Worm (Caenorhabditis elegans) whole organism, L4 larva: ENCODE data around the gene ZK666.15.
A peak's percentile ranks its signal among the peaks of the same experiment; 100 is the strongest.

ENCODE experiments used
- D1046.2 ChIP-seq: fragments of 200-800 bp; sonication (Bioruptor generic); IDR thresholded peaks from 2 replicates; pipeline ENCODE4 v1.3.6; 2022; ENCODE audit warnings: missing genetic modification characterization, missing compliant biosample characterization
- F49E8.2 ChIP-seq: sonication (generic microtip); optimal IDR thresholded peaks from 2 replicates; lab custom pipeline; 2016; ENCODE audit warnings: missing compliant biosample characterization, mild to moderate bottlenecking, missing genetic modification characterization, borderline replicate concordance
- T26A8.4 ChIP-seq: fragments of 200-800 bp; sonication (Bioruptor generic); IDR thresholded peaks from 2 replicates; pipeline ENCODE4 v1.3.6; 2022; ENCODE audit warnings: missing genetic modification characterization, missing compliant biosample characterization
- Y48G9A.11 ChIP-seq: fragments of 200-800 bp; sonication (Bioruptor generic); IDR thresholded peaks from 2 replicates; pipeline ENCODE4 v1.3.6; 2022; ENCODE audit warnings: missing genetic modification reagents, missing genetic modification characterization, missing compliant biosample characterization
- aha-1 ChIP-seq: fragments of 150-350 bp; peaks from one replicate; lab custom pipeline; 2014; ENCODE audit warnings: missing biosample characterization, missing genetic modification characterization
- aly-2 ChIP-seq: sonication (generic microtip); optimal IDR thresholded peaks from 2 replicates; lab custom pipeline; 2018; ENCODE audit warnings: missing biosample characterization, missing genetic modification characterization
- ceh-20 ChIP-seq: fragments of 200-800 bp; sonication (Bioruptor generic); IDR thresholded peaks from 2 replicates; pipeline ENCODE4 v1.3.6; 2022; ENCODE audit warnings: missing genetic modification reagents, missing genetic modification characterization, missing compliant biosample characterization
- ceh-82 ChIP-seq: sonication (generic microtip); optimal IDR thresholded peaks from 2 replicates; lab custom pipeline; 2017; ENCODE audit warnings: missing biosample characterization, missing genetic modification characterization
- ces-1 ChIP-seq: fragments of 150-350 bp; sonication (generic microtip); optimal IDR thresholded peaks from 4 replicates; lab custom pipeline; 2014; ENCODE audit warnings: missing biosample characterization, missing genetic modification reagents, missing genetic modification characterization
- daf-12 ChIP-seq: fragments of 150-350 bp; optimal IDR thresholded peaks from 2 replicates; lab custom pipeline; 2014; ENCODE audit warnings: missing biosample characterization, missing genetic modification reagents, missing genetic modification characterization
- daf-16 ChIP-seq, 3 experiments: sonication (generic microtip); optimal IDR thresholded peaks; 2 replicates each; lab custom pipeline; 2016 to 2017; ENCODE audit warnings: missing genetic modification characterization in 3 of 3, missing genetic modification reagents in 3 of 3, mild to moderate bottlenecking in 2 of 3, missing compliant biosample characterization in 2 of 3, missing biosample characterization in 1 of 3, moderate library complexity in 1 of 3
- daf-8 ChIP-seq: fragments of 200-800 bp; sonication (Bioruptor generic); IDR thresholded peaks from 2 replicates; pipeline ENCODE4 v1.3.6; 2022; ENCODE audit warnings: missing genetic modification characterization, missing compliant biosample characterization
- dmd-6 ChIP-seq: fragments of 200-800 bp; sonication (Bioruptor generic); IDR thresholded peaks from 2 replicates; pipeline ENCODE4 v1.3.6; 2022; ENCODE audit warnings: missing genetic modification reagents, missing genetic modification characterization, missing compliant biosample characterization
- dmd-8 ChIP-seq: fragments of 200-800 bp; sonication (Bioruptor generic); IDR thresholded peaks from 2 replicates; pipeline ENCODE4 v1.3.6; 2022; ENCODE audit warnings: missing genetic modification characterization, missing compliant biosample characterization
- dmd-9 ChIP-seq: fragments of 200-800 bp; sonication (Bioruptor generic); IDR thresholded peaks from 2 replicates; pipeline ENCODE4 v1.3.6; 2022; ENCODE audit warnings: missing genetic modification reagents, missing genetic modification characterization, missing compliant biosample characterization
- duxl-1 ChIP-seq: sonication (generic microtip); optimal IDR thresholded peaks from 2 replicates; lab custom pipeline; 2016; ENCODE audit warnings: mild to moderate bottlenecking, missing genetic modification characterization, moderate library complexity, missing compliant biosample characterization; ENCODE audit not compliant: poor library complexity
- fkh-10 ChIP-seq: fragments of 150-350 bp; optimal IDR thresholded peaks from 2 replicates; lab custom pipeline; 2014; ENCODE audit warnings: missing biosample characterization, missing genetic modification reagents, missing genetic modification characterization
- gei-8 ChIP-seq: fragments of 200-800 bp; sonication (Bioruptor generic); optimal IDR thresholded peaks from 2 replicates; lab custom pipeline; 2018; ENCODE audit warnings: mild to moderate bottlenecking, missing genetic modification characterization, missing compliant biosample characterization
- hif-1 ChIP-seq, 2 experiments: sonication (generic microtip); optimal IDR thresholded peaks; 2 replicates each; lab custom pipeline; 2016 to 2017; ENCODE audit warnings: missing compliant biosample characterization in 2 of 2, missing genetic modification characterization in 2 of 2, missing genetic modification reagents in 2 of 2, missing genotype in 2 of 2, mild to moderate bottlenecking in 1 of 2
- hlh-11 ChIP-seq: fragments of 200-800 bp; sonication (Bioruptor generic); optimal IDR thresholded peaks from 2 replicates; lab custom pipeline; 2018; ENCODE audit warnings: mild to moderate bottlenecking, missing genetic modification characterization, missing compliant biosample characterization
- hlh-30 ChIP-seq: sonication (generic microtip); optimal IDR thresholded peaks from 2 replicates; lab custom pipeline; 2017; ENCODE audit warnings: antibody characterized with exemption, mild to moderate bottlenecking, missing genetic modification characterization, missing compliant biosample characterization; ENCODE audit not compliant: insufficient read depth
- hmg-1.1 ChIP-seq: fragments of 200-800 bp; sonication (Bioruptor generic); IDR thresholded peaks from 2 replicates; pipeline ENCODE4 v1.3.6; 2022; ENCODE audit warnings: missing genetic modification reagents, missing genetic modification characterization, missing compliant biosample characterization
- lin-39 ChIP-seq: fragments of 150-350 bp; optimal IDR thresholded peaks from 2 replicates; lab custom pipeline; 2014; ENCODE audit warnings: missing biosample characterization, missing genetic modification reagents, missing genetic modification characterization
- lsy-2 ChIP-seq, 2 experiments: fragments of 150-350 bp in 1 of 2; sonication (generic microtip) in 1 of 2; optimal IDR thresholded peaks; 2 replicates each; lab custom pipeline; 2014 to 2017; ENCODE audit warnings: missing biosample characterization in 2 of 2, missing genetic modification characterization in 2 of 2
- mdl-1 ChIP-seq, 2 experiments: fragments of 150-350 bp in 1 of 2; sonication (generic microtip) in 1 of 2; optimal IDR thresholded peaks; 2 replicates each; lab custom pipeline; 2014 to 2017; ENCODE audit warnings: missing biosample characterization in 2 of 2, missing genetic modification characterization in 2 of 2
- mep-1 ChIP-seq: fragments of 150-350 bp; sonication (generic microtip); optimal IDR thresholded peaks from 3 replicates; lab custom pipeline; 2014; ENCODE audit warnings: missing biosample characterization, missing genetic modification characterization
- mes-2 ChIP-seq: sonication (generic microtip); optimal IDR thresholded peaks from 2 replicates; lab custom pipeline; 2016; ENCODE audit warnings: missing genotype, mild to moderate bottlenecking, missing genetic modification characterization, missing compliant biosample characterization; ENCODE audit not compliant: poor library complexity, severe bottlenecking
- mxl-3 ChIP-seq: fragments of 200-800 bp; sonication (Bioruptor generic); optimal IDR thresholded peaks from 2 replicates; lab custom pipeline; 2018; ENCODE audit warnings: mild to moderate bottlenecking, missing genetic modification characterization, missing compliant biosample characterization
- nhr-10 ChIP-seq: fragments of 150-350 bp; optimal IDR thresholded peaks from 2 replicates; lab custom pipeline; 2014; ENCODE audit warnings: missing biosample characterization, missing genetic modification characterization
- nhr-102 ChIP-seq: sonication (generic microtip); optimal IDR thresholded peaks from 2 replicates; lab custom pipeline; 2016; ENCODE audit warnings: mild to moderate bottlenecking, missing genetic modification characterization, moderate library complexity, missing compliant biosample characterization
- nhr-11 ChIP-seq: fragments of 150-350 bp; optimal IDR thresholded peaks from 2 replicates; lab custom pipeline; 2014; ENCODE audit warnings: missing biosample characterization, missing genetic modification characterization
- nhr-25 ChIP-seq: sonication (generic microtip); optimal IDR thresholded peaks from 2 replicates; lab custom pipeline; 2017; ENCODE audit warnings: missing genetic modification characterization, mild to moderate bottlenecking, missing compliant biosample characterization, antibody characterized with exemption, moderate library complexity, borderline replicate concordance; ENCODE audit not compliant: insufficient read depth
- nhr-28 ChIP-seq: fragments of 150-350 bp; optimal IDR thresholded peaks from 2 replicates; lab custom pipeline; 2014; ENCODE audit warnings: missing biosample characterization, missing genetic modification characterization
- nhr-41 ChIP-seq: fragments of 200-800 bp; sonication (Bioruptor generic); IDR thresholded peaks from 2 replicates; pipeline ENCODE4 v1.3.6; 2022; ENCODE audit warnings: missing genetic modification reagents, missing genetic modification characterization, missing compliant biosample characterization
- nhr-42 ChIP-seq: fragments of 200-800 bp; sonication (Bioruptor generic); IDR thresholded peaks from 2 replicates; pipeline ENCODE4 v1.3.6; 2022; ENCODE audit warnings: missing genetic modification characterization, missing compliant biosample characterization
- nhr-48 ChIP-seq: sonication (generic microtip); optimal IDR thresholded peaks from 2 replicates; lab custom pipeline; 2016; ENCODE audit warnings: mild to moderate bottlenecking, missing genetic modification characterization, missing compliant biosample characterization
- nhr-6 ChIP-seq: fragments of 150-350 bp; optimal IDR thresholded peaks from 2 replicates; lab custom pipeline; 2014; ENCODE audit warnings: missing biosample characterization, missing genetic modification characterization
- nhr-77 ChIP-seq: fragments of 150-350 bp; optimal IDR thresholded peaks from 2 replicates; lab custom pipeline; 2014; ENCODE audit warnings: missing biosample characterization, missing genetic modification characterization
- pha-4 ChIP-seq, 2 experiments: fragments of 150-350 bp in 1 of 2; fragments of 200-800 bp in 1 of 2; sonication (Bioruptor generic) in 1 of 2; IDR thresholded peaks in 1 of 2; optimal IDR thresholded peaks in 1 of 2; 2 replicates each; pipeline versions ENCODE4 v1.3.6 to Lab custom; 2014 to 2022; ENCODE audit warnings: missing genetic modification characterization in 2 of 2, missing genetic modification reagents in 2 of 2, missing biosample characterization in 1 of 2, missing compliant biosample characterization in 1 of 2
- php-3 ChIP-seq: fragments of 200-800 bp; sonication (Bioruptor generic); IDR thresholded peaks from 2 replicates; pipeline ENCODE4 v1.3.6; 2022; ENCODE audit warnings: missing genetic modification reagents, missing genetic modification characterization, missing compliant biosample characterization
- rbr-2 ChIP-seq: sonication (generic microtip); optimal IDR thresholded peaks from 2 replicates; lab custom pipeline; 2016; ENCODE audit warnings: missing genotype, missing genetic modification characterization, missing compliant biosample characterization
- sdz-12 ChIP-seq: fragments of 200-800 bp; sonication (Bioruptor generic); optimal IDR thresholded peaks from 2 replicates; lab custom pipeline; 2018; ENCODE audit warnings: mild to moderate bottlenecking, missing genetic modification characterization, missing compliant biosample characterization
- snpc-4 ChIP-seq: fragments of 150-350 bp; optimal IDR thresholded peaks from 2 replicates; lab custom pipeline; 2014; ENCODE audit warnings: missing biosample characterization, missing genetic modification characterization
- spr-3 ChIP-seq: fragments of 200-800 bp; sonication (Bioruptor generic); optimal IDR thresholded peaks from 2 replicates; lab custom pipeline; 2018; ENCODE audit warnings: mild to moderate bottlenecking, missing genetic modification characterization, missing compliant biosample characterization
- unc-62 ChIP-seq, 3 experiments: fragments of 150-350 bp in 1 of 3; sonication (generic microtip); optimal IDR thresholded peaks in 2 of 3; peaks in 1 of 3; 1 replicate in 1 of 3; 2 replicates in 2 of 3; lab custom pipeline; 2014 to 2017; ENCODE audit warnings: missing biosample characterization in 3 of 3, missing genetic modification characterization in 3 of 3, missing genetic modification reagents in 3 of 3, missing genotype in 1 of 3
- zip-11 ChIP-seq: fragments of 200-800 bp; sonication (Bioruptor generic); IDR thresholded peaks from 2 replicates; pipeline ENCODE4 v1.3.6; 2022; ENCODE audit warnings: missing genetic modification characterization, missing compliant biosample characterization
- ztf-7 ChIP-seq: fragments of 150-350 bp; optimal IDR thresholded peaks from 2 replicates; lab custom pipeline; 2014; ENCODE audit warnings: missing biosample characterization, missing genetic modification characterization

Gene ZK666.15

ce11 chrII:10501578-10501977 lies 14.7 kb downstream of the ZK666.15 start:
- peak; percentile 76 for TF ChIP-seq hlh-11 (tag; lab: Kevin White, UChicago)
- no peak for TF ChIP-seq ceh-20 (GFP tag; lab: Robert Waterston, UW)
- TF ChIP-seq duxl-1 (tag; lab: Kevin White, UChicago) = peak; percentile 36
- peak; percentile 50; the same call in 1 of the 2 replicates for TF ChIP-seq hmg-1.1
- peak; percentile 53 for TF ChIP-seq mep-1
- TF ChIP-seq nhr-25 (tag; lab: Kevin White, UChicago) = peak; percentile 77
- TF ChIP-seq php-3 (GFP tag; lab: Robert Waterston, UW) = no peak
- peak in 1 of 2 experiments; percentile 75 for TF ChIP-seq unc-62 (GFP tag; optimal IDR thresholded peaks at IDR 0.05 in 1 of 2; lab: Kevin White, UChicago)
- no peak for TF ChIP-seq unc-62 (tag; optimal IDR thresholded peaks at IDR 0.05; lab: Kevin White, UChicago)
- no peak for TF ChIP-seq ceh-82 (tag; lab: Kevin White, UChicago)
- TF ChIP-seq pha-4 (GFP tag; IDR thresholded peaks at IDR 0.05; lab: Robert Waterston, UW) = no peak
- TF ChIP-seq pha-4 (tag; optimal IDR thresholded peaks at IDR 0.05; lab: Kevin White, UChicago) = no peak
- TF ChIP-seq fkh-10 = peak; percentile 0
- TF ChIP-seq nhr-48 (tag; lab: Kevin White, UChicago) = peak; percentile 29
- peak; percentile 54 for TF ChIP-seq mes-2 (tag; lab: Kevin White, UChicago)
- 0 out of 2 replicates have a peak, but pooled peaks have one; percentile 5 for TF ChIP-seq nhr-42
- peak; percentile 92 for TF ChIP-seq aha-1
- peak in 1 of 2 experiments; percentile 86 for TF ChIP-seq mdl-1 (tag; optimal IDR thresholded peaks at IDR 0.05; lab: Kevin White, UChicago)
- peak in 1 of 2 experiments; percentile 38 for TF ChIP-seq hif-1 (tag; optimal IDR thresholded peaks at IDR 0.05; lab: Kevin White, UChicago)
- TF ChIP-seq nhr-77 = peak; percentile 25
- peak; percentile 44 to 52 for TF ChIP-seq lsy-2 (tag; optimal IDR thresholded peaks at IDR 0.05; lab: Kevin White, UChicago)
- TF ChIP-seq nhr-28 = peak; percentile 64
- TF ChIP-seq mxl-3 = peak; percentile 91
- no peak for TF ChIP-seq dmd-6
- no peak for TF ChIP-seq nhr-102 (tag; lab: Kevin White, UChicago)
- no peak for TF ChIP-seq daf-16 (GFP tag; optimal IDR thresholded peaks at IDR 0.05; lab: Kevin White, UChicago)
- peak; percentile 10 for TF ChIP-seq daf-16 (tag; optimal IDR thresholded peaks at IDR 0.05; lab: Kevin White, UChicago)
- TF ChIP-seq zip-11 (GFP tag; lab: Robert Waterston, UW) = no peak
- TF ChIP-seq hlh-30 (tag; lab: Kevin White, UChicago) = peak; percentile 87
- TF ChIP-seq dmd-8 (GFP tag; lab: Robert Waterston, UW) = 0 out of 2 replicates have a peak, but pooled peaks have one; percentile 37
- peak; percentile 33 for TF ChIP-seq rbr-2 (tag; lab: Kevin White, UChicago)
- TF ChIP-seq nhr-11 (tag; lab: Kevin White, UChicago) = peak; percentile 79

- TF ChIP-seq nhr-10 (tag; lab: Kevin White, UChicago) = no peak
- peak; percentile 36 for TF ChIP-seq ztf-7 (tag; lab: Kevin White, UChicago)
- no peak for TF ChIP-seq zip-11 (GFP tag; lab: Robert Waterston, UW)
- peak; percentile 90 for TF ChIP-seq T26A8.4 (GFP tag; lab: Robert Waterston, UW)
- TF ChIP-seq fkh-10 = peak; percentile 7
- peak; percentile 48 for TF ChIP-seq gei-8 (GFP tag; lab: Kevin White, UChicago)
- no peak for TF ChIP-seq ceh-82 (tag; lab: Kevin White, UChicago)
- no peak for TF ChIP-seq Y48G9A.11 (GFP tag; lab: Robert Waterston, UW)
- no peak for TF ChIP-seq aly-2
- TF ChIP-seq D1046.2 = no peak
- peak; percentile 60 for TF ChIP-seq nhr-6 (tag; lab: Kevin White, UChicago)
- no peak for TF ChIP-seq sdz-12
- peak; percentile 39 for TF ChIP-seq daf-16 (GFP tag; optimal IDR thresholded peaks at IDR 0.05; lab: Kevin White, UChicago)
- peak; percentile 50 for TF ChIP-seq daf-16 (tag; optimal IDR thresholded peaks at IDR 0.05; lab: Kevin White, UChicago)
- TF ChIP-seq ces-1 = no peak
- TF ChIP-seq F49E8.2 (tag; lab: Kevin White, UChicago) = no peak
- peak; percentile 48 for TF ChIP-seq spr-3 (GFP tag; lab: Kevin White, UChicago)
- no peak for TF ChIP-seq daf-8
- 0 out of 2 replicates have a peak, but pooled peaks have one; percentile 31 for TF ChIP-seq dmd-9 (GFP tag; lab: Robert Waterston, UW)
- TF ChIP-seq snpc-4 (tag; lab: Kevin White, UChicago) = no peak
- TF ChIP-seq nhr-41 (GFP tag; lab: Robert Waterston, UW) = peak; percentile 99
- no peak for TF ChIP-seq lin-39 (tag; lab: Kevin White, UChicago)
- no peak for TF ChIP-seq daf-12 (tag; lab: Kevin White, UChicago)
- TF ChIP-seq mep-1 = peak; percentile 91
Measured at ce11 chrII:10502491-10503063, 15.7 kb downstream of the ZK666.15 start, which contains the start of gene myrf-1. Gene myrf-1, minus strand, starts transcription at chrII:10502541.
